Fruit fly (Drosophila melanogaster): ENCODE data around the gene CD98hc.
A peak's percentile ranks its signal among the peaks of the same experiment; 100 is the strongest.

The CD98hc gene

dm6 chr3R:7977011-7977925 lies 960 bp downstream of the CD98hc start (continued):
- peak; percentile 89 for TF ChIP-seq abd-A (tag; optimal IDR thresholded peaks at IDR 0.05)
- no peak for TF ChIP-seq sc (optimal IDR thresholded peaks at IDR 0.05)
- TF ChIP-seq sc (GFP tag; optimal IDR thresholded peaks at IDR 0.05), result no peak
- peak in 1 of 2 experiments; percentile 22 for TF ChIP-seq bsh (GFP tag; optimal IDR thresholded peaks at IDR 0.05)
- no peak for TF ChIP-seq CG10274 (GFP tag; optimal IDR thresholded peaks at IDR 0.05)
- peak; percentile 77 for TF ChIP-seq CG15514 (GFP tag; optimal IDR thresholded peaks at IDR 0.05)
- TF ChIP-seq CG3407 (GFP tag; optimal IDR thresholded peaks at IDR 0.05), result no peak
- peak; percentile 86 for TF ChIP-seq CG13894 (tag; optimal IDR thresholded peaks at IDR 0.05)
- peak; percentile 49 for TF ChIP-seq CG10147 (GFP tag; optimal IDR thresholded peaks at IDR 0.05)
- TF ChIP-seq CG17361 (GFP tag; IDR thresholded peaks at IDR 0.05), result peak; percentile 36; the same call in 1 of the 3 replicates
- no peak for TF ChIP-seq Aef1 (GFP tag; IDR thresholded peaks at IDR 0.05)
- TF ChIP-seq CG18262 (tag; optimal IDR thresholded peaks at IDR 0.05), result no peak
- peak; percentile 16 for TF ChIP-seq pnt (GFP tag; optimal IDR thresholded peaks at IDR 0.05)
- TF ChIP-seq CG42726 (GFP tag; IDR thresholded peaks at IDR 0.05; ENCODE audit: partially characterized antibody), result peak; percentile 53
- TF ChIP-seq gfzf (GFP tag; optimal IDR thresholded peaks at IDR 0.05), result peak; percentile 98
- no peak for TF ChIP-seq CG33557 (GFP tag; optimal IDR thresholded peaks at IDR 0.05)
- TF ChIP-seq CG32767 (GFP tag; IDR thresholded peaks at IDR 0.05), result peak; percentile 58; the same call in 1 of the 2 replicates
- TF ChIP-seq oc (tag; optimal IDR thresholded peaks at IDR 0.05), result peak; percentile 94
- TF ChIP-seq CG4424 (GFP tag; optimal IDR thresholded peaks at IDR 0.05), result peak; percentile 3
- TF ChIP-seq CG3281 (GFP tag; optimal IDR thresholded peaks at IDR 0.05), result peak; percentile 24
- no peak for TF ChIP-seq dysf (GFP tag; IDR thresholded peaks at IDR 0.05)
- peak; percentile 44 for TF ChIP-seq Spps (tag; optimal IDR thresholded peaks at IDR 0.05)
- no peak for TF ChIP-seq CG18476 (GFP tag; optimal IDR thresholded peaks at IDR 0.05)
- TF ChIP-seq CG17385 (GFP tag; optimal IDR thresholded peaks at IDR 0.05), result peak; percentile 33
- TF ChIP-seq CG12769 (tag; optimal IDR thresholded peaks at IDR 0.05), result peak; percentile 63
- peak; percentile 68 for TF ChIP-seq Jarid2 (GFP tag; optimal IDR thresholded peaks at IDR 0.05)
- TF ChIP-seq schlank (tag; optimal IDR thresholded peaks at IDR 0.05), result no peak
- no peak for TF ChIP-seq CG16813 (GFP tag; IDR thresholded peaks at IDR 0.05; ENCODE audit: partially characterized antibody)
- TF ChIP-seq CG4404 (GFP tag; IDR thresholded peaks at IDR 0.05), result no peak
- TF ChIP-seq knrl (GFP tag; IDR thresholded peaks at IDR 0.05; ENCODE audit: partially characterized antibody), result peak; percentile 46; the same call in 1 of the 3 replicates
- peak; percentile 34; the same call in 1 of the 2 replicates for TF ChIP-seq ato (GFP tag; IDR thresholded peaks at IDR 0.05; ENCODE audit: partially characterized antibody)
- TF ChIP-seq Meics (GFP tag; optimal IDR thresholded peaks at IDR 0.05), result peak; percentile 12
- peak; percentile 43; the same call in 1 of the 4 replicates for TF ChIP-seq chinmo (GFP tag; IDR thresholded peaks at IDR 0.05; ENCODE audit: partially characterized antibody)
- TF ChIP-seq CG2875 (GFP tag; optimal IDR thresholded peaks at IDR 0.05), result peak; percentile 36
- TF ChIP-seq Scr (GFP tag; IDR thresholded peaks at IDR 0.05; ENCODE audit: partially characterized antibody), result 0 out of 2 replicates have a peak, but pooled peaks have one; percentile 36
- no peak for TF ChIP-seq ERR (GFP tag; optimal IDR thresholded peaks at IDR 0.05)
- peak; percentile 86 for TF ChIP-seq CG34376 (GFP tag; optimal IDR thresholded peaks at IDR 0.05)
- peak; percentile 89 for TF ChIP-seq Med (GFP tag)
- TF ChIP-seq CG12219 (GFP tag; optimal IDR thresholded peaks at IDR 0.05), result peak; percentile 21
- TF ChIP-seq cad (GFP tag; optimal IDR thresholded peaks at IDR 0.05), result no peak
- TF ChIP-seq mirr (GFP tag; optimal IDR thresholded peaks at IDR 0.05), result peak; percentile 41
- peak; percentile 100 for TF ChIP-seq Dp (GFP tag; optimal IDR thresholded peaks at IDR 0.05)
- TF ChIP-seq CG4820 (GFP tag; optimal IDR thresholded peaks at IDR 0.05), result peak; percentile 10
- no peak for TF ChIP-seq Ssrp (tag; optimal IDR thresholded peaks at IDR 0.05)
- no peak for TF ChIP-seq CG12104 (GFP tag; optimal IDR thresholded peaks at IDR 0.05)
- peak; percentile 42 for TF ChIP-seq tx (GFP tag; optimal IDR thresholded peaks at IDR 0.05)
- TF ChIP-seq CkIIα-i1 (GFP tag; IDR thresholded peaks at IDR 0.05), result no peak
